Worm (Caenorhabditis elegans) whole organism, early embryonic: Measurements from ENCODE around the gene clec-261.

Experiments used
- F13C5.2 ChIP-seq: sonication (generic microtip); optimal IDR thresholded peaks from 2 replicates; lab custom pipeline; 2017; ENCODE audit warnings: mild to moderate bottlenecking, missing genetic modification characterization, inconsistent platforms, missing compliant biosample characterization
- aly-1 ChIP-seq: sonication (generic microtip); optimal IDR thresholded peaks from 2 replicates; lab custom pipeline; 2016; ENCODE audit warnings: missing genetic modification characterization, missing compliant biosample characterization
- ama-1 ChIP-seq: fragments of 150-350 bp; optimal IDR thresholded peaks from 2 replicates; lab custom pipeline; 2014
- ceh-13 ChIP-seq: fragments of 200-800 bp; sonication (Bioruptor generic); optimal IDR thresholded peaks from 2 replicates; lab custom pipeline; 2018; ENCODE audit warnings: mild to moderate bottlenecking, missing genetic modification characterization, missing compliant biosample characterization
- ceh-36 ChIP-seq: sonication (generic microtip); optimal IDR thresholded peaks from 2 replicates; lab custom pipeline; 2016; ENCODE audit warnings: missing genetic modification characterization, inconsistent platforms, missing compliant biosample characterization
- ets-7 ChIP-seq: sonication (generic microtip); optimal IDR thresholded peaks from 2 replicates; lab custom pipeline; 2016; ENCODE audit warnings: missing genotype, missing genetic modification characterization, missing compliant biosample characterization
- flt-1 ChIP-seq: fragments of 200-800 bp; sonication (Bioruptor generic); IDR thresholded peaks from 2 replicates; pipeline ENCODE4 v1.3.6; 2022; ENCODE audit warnings: missing genetic modification characterization, missing compliant biosample characterization
- hmbx-1 ChIP-seq: sonication (generic microtip); optimal IDR thresholded peaks from 2 replicates; lab custom pipeline; 2016; ENCODE audit warnings: mild to moderate bottlenecking, missing genetic modification characterization, missing compliant biosample characterization
- hmg-4 ChIP-seq: fragments of 200-800 bp; sonication (Bioruptor generic); optimal IDR thresholded peaks from 2 replicates; lab custom pipeline; 2018; ENCODE audit warnings: mild to moderate bottlenecking, missing genetic modification characterization, missing compliant biosample characterization
- hnd-1 ChIP-seq: sonication (generic microtip); optimal IDR thresholded peaks from 2 replicates; lab custom pipeline; 2016; ENCODE audit warnings: missing genetic modification characterization, missing compliant biosample characterization
- pes-1 ChIP-seq: fragments of 200-800 bp; sonication (Bioruptor generic); IDR thresholded peaks from 2 replicates; pipeline ENCODE4 v1.3.6; 2022; ENCODE audit warnings: missing genetic modification reagents, missing genetic modification characterization, missing compliant biosample characterization
- scrt-1 ChIP-seq: fragments of 200-800 bp; sonication (Bioruptor generic); IDR thresholded peaks from 2 replicates; pipeline ENCODE4 v1.3.6; 2022; ENCODE audit warnings: missing genetic modification characterization, missing compliant biosample characterization
- sea-1 ChIP-seq: fragments of 200-800 bp; sonication (Bioruptor generic); conservative IDR thresholded peaks from 2 replicates; pipeline ENCODE4 v1.3.6; 2022; ENCODE audit warnings: missing genetic modification characterization, missing compliant biosample characterization
- tbx-11 ChIP-seq: fragments of 200-800 bp; sonication (Bioruptor generic); IDR thresholded peaks from 2 replicates; pipeline ENCODE4 v1.3.6; 2022; ENCODE audit warnings: missing genetic modification characterization, missing compliant biosample characterization
- tbx-37 ChIP-seq: fragments of 200-800 bp; sonication (Bioruptor generic); conservative IDR thresholded peaks from 2 replicates; pipeline ENCODE4 v1.3.6; 2022; ENCODE audit warnings: missing genetic modification reagents, missing genetic modification characterization, missing compliant biosample characterization
- tra-4 ChIP-seq: sonication (generic microtip); optimal IDR thresholded peaks from 2 replicates; lab custom pipeline; 2017; ENCODE audit warnings: missing genetic modification characterization, missing compliant biosample characterization

clec-261 gene

DNA sequence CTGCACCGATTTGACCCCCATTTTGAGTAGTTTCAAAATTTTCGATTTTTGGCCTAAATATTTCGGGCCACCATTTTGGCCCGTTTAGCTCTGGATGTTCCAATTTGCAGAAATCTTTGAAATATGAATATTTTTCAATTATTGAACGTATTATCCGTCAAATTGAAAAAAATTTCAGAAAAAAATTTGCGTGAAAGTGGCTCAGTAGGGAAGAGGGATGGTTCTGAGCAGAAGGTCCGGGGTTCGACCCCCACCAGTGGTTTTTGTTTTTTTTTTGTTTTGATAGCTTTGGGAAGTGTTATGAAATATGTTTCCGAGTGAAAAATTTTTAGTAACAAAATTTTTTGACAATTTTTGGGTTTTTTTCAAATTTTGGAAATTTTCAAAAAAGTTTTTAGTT is 15.0 kb downstream of the clec-261 start:
- TF ChIP-seq pes-1 (GFP tag; lab: Robert Waterston, UW) (no peak), F13C5.2 (tag; lab: Kevin White, UChicago) (no peak), tbx-11 (GFP tag; lab: Robert Waterston, UW) (no peak), ceh-13 (GFP tag; lab: Kevin White, UChicago) (no peak), hmg-4 (GFP tag; lab: Kevin White, UChicago) (no peak), hmbx-1 (tag; lab: Kevin White, UChicago) (no peak)

DNA sequence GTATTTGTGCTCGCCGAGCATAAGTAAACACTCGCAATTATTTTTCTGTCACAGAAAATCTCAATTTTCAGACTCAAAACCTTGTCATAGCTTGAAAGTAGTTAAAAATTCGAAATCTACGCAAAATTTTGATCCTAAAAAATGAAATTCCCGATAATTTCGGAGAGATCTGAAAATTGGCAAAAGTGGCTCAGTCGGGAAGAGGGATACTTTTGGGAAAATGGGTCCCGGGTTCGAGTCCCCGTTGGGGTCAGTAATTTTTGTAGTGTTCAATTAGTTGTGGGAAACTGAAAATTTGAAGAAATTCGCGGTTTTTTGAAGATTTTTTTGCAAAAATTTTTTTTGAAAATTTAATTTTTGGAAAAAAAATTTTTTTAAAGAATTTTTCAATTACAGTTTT is 17.4 kb downstream of the clec-261 start:
- TF ChIP-seq scrt-1, result no peak
- TF ChIP-seq ets-7 (tag; lab: Kevin White, UChicago), result no peak
- no peak for TF ChIP-seq ama-1 (lab: Kevin White, UChicago)
- TF ChIP-seq hmbx-1 (tag; lab: Kevin White, UChicago), result no peak

DNA sequence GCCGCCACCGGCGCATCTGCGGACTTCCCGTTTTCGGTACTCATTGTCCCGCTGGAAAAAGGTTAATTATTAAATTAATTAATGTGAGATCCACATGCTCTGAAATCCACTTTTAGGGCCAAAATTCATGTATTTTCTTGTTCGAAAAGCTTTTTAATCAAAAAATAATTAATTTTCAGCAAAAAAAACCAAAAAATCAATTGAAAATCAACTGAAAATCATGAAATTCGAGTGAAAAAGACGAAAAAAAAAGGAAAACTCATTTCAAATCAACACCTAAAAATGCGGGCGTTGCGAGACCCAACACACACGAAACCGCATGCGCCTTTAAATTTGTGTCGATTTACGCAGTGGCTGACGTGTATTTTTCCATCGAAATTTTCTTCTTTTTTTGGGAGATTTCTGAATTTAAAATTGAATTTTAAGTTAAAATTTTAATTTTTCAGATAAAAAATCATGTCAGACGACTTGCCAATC is 24.6 kb downstream of the clec-261 start, which contains the start of the genes prmt-1 and cdkr-3:
Gene prmt-1 (minus strand): TSS at position 51 of the 477 bp plus-strand sequence.
Gene cdkr-3 (plus strand): TSS at position 447 of the 477 bp plus-strand sequence.
- TF ChIP-seq hmbx-1 (tag; lab: Kevin White, UChicago) (no peak), aly-1 (tag; lab: Kevin White, UChicago) (no peak), scrt-1 (no peak), tra-4 (tag; lab: Kevin White, UChicago) (no peak), F13C5.2 (tag; lab: Kevin White, UChicago) (no peak), ceh-13 (GFP tag; lab: Kevin White, UChicago) (no peak)

DNA sequence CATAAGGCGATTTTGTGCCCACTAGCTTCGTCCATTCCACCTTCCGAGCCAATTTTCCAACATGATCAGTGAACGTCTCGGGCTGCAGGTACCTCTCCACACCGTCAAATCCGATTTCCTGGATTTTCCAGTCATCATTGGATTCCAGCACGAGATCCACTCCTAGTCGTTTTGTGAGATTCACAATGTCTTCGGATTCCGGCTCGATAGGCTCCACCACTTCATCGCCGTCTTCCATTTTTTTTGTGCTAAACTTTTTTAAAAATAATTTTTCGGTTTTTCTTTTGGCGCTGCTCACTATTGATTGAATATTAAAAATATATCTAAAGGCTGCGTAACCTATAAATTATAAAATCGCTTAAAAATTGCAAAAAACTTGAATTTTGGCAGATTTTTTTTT is 27.3 kb downstream of the clec-261 start, which contains the start of gene mdt-17:
Gene mdt-17 (minus strand): TSS at position 256 of the 400 bp plus-strand sequence.
- TF ChIP-seq tra-4 (tag; lab: Kevin White, UChicago) (no peak), pes-1 (GFP tag; lab: Robert Waterston, UW) (0 out of 2 replicates have a peak, but pooled peaks have one; percentile 34)

DNA sequence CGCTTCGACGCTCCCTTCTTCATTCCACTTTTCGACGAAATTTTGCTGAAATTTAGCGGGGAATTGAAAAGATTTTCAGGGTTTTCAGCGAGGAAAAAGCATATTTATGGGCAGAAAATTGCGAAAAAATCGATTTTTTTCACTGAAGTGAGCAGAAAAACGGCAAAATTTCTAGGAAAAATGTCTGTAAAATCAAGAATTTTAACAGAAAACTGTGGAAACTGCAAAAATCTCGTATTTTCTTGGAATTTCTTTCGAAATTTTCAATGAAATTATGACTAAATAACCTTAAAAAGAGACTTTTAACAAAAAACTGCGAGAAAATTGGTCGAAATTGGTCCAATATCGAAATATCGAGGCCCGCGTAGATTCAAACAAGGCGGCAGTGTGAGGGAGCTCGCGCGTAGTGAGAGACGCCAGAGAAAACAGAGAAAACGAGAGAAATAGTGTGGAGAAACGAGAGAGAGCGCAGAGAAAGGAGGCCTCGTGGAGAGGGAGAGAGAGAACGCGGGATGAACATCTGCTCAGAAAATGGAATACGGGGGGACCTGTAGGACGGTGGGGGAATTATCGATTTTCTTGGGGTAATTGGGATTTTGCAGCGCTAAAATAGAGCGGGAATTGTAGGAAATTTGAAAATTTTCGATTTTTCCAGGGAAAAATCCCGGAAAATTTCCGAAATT is 44.7 kb downstream of the clec-261 start, which contains the start of gene swsn-1:
Gene swsn-1 (minus strand): TSS at position 51 of the 683 bp plus-strand sequence.
- no peak for TF ChIP-seq tbx-37 (GFP tag; lab: Robert Waterston, UW)
- no peak for TF ChIP-seq ets-7 (tag; lab: Kevin White, UChicago)
- TF ChIP-seq flt-1 (GFP tag; lab: Robert Waterston, UW), result no peak
- TF ChIP-seq scrt-1, result no peak
- TF ChIP-seq ama-1 (lab: Kevin White, UChicago), result no peak
- TF ChIP-seq ceh-13 (GFP tag; lab: Kevin White, UChicago), result no peak
- no peak for TF ChIP-seq F13C5.2 (tag; lab: Kevin White, UChicago)
- no peak for TF ChIP-seq hmg-4 (GFP tag; lab: Kevin White, UChicago)
- no peak for TF ChIP-seq hmbx-1 (tag; lab: Kevin White, UChicago)
- TF ChIP-seq tra-4 (tag; lab: Kevin White, UChicago), result no peak
- no peak for TF ChIP-seq aly-1 (tag; lab: Kevin White, UChicago)
- TF ChIP-seq ceh-36 (tag; lab: Kevin White, UChicago), result no peak
- no peak for TF ChIP-seq hnd-1
- TF ChIP-seq sea-1 (GFP tag; lab: Robert Waterston, UW), result no peak
- no peak for TF ChIP-seq tbx-11 (GFP tag; lab: Robert Waterston, UW)
- TF ChIP-seq pes-1 (GFP tag; lab: Robert Waterston, UW), result no peak

DNA sequence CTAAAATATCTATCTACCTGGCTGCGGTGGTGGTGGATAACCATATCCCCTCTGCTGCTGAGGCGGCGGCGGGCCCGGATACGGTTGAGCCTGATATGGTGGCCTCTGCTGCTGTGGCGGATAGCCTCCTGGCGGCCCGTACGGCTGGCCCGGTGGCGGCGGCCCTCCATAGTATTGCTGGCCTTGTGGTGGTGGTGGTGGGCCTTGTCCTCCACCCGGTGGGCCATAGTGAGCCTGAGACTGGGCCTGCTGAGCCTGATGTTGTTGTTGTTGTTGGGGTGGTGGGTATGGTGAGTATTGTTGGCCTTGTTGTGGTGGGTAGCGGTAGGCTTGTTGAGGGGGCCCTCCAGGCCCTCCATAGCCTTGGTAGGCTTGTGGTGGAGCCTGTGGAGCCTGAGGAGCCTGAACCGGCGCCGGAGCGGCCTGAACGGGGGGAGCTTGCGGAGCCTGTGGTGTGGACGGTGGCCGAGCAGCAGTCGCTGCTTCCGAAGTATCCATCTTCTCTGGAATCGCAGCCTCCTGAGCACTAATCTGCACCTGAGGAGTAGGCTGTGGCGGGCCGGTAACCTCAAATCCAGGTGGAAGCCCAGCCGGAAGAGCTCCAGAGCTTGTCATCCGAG is 52.9 kb downstream of the clec-261 start:
- no peak for TF ChIP-seq ceh-36 (tag; lab: Kevin White, UChicago)
- no peak for TF ChIP-seq ets-7 (tag; lab: Kevin White, UChicago)
- 0 out of 2 replicates have a peak, but pooled peaks have one; percentile 30 for TF ChIP-seq pes-1 (GFP tag; lab: Robert Waterston, UW)
- TF ChIP-seq ceh-13 (GFP tag; lab: Kevin White, UChicago), result no peak
- TF ChIP-seq tbx-37 (GFP tag; lab: Robert Waterston, UW), result no peak
